Fruit fly (Drosophila melanogaster) whole organism, wandering third instar larva: Measurements from ENCODE around the gene PIG-C.

Experiments
- Abd-B ChIP-seq: fragments of >200 bp; optimal IDR thresholded peaks from 2 replicates; lab custom pipeline; 2017; ENCODE audit warnings: missing biosample characterization, missing genetic modification characterization
- CG32264 ChIP-seq: fragments of 200-800 bp; sonication (Bioruptor generic); optimal IDR thresholded peaks from 2 replicates; lab custom pipeline; 2016; ENCODE audit warnings: missing biosample characterization, missing genetic modification characterization
- CG9705 ChIP-seq: fragments of 200-800 bp; sonication (Bioruptor generic); optimal IDR thresholded peaks from 2 replicates; lab custom pipeline; 2018; ENCODE audit warnings: missing biosample characterization, mild to moderate bottlenecking, missing genetic modification characterization
- CrebA ChIP-seq: fragments of 200-800 bp; sonication (Bioruptor generic); optimal IDR thresholded peaks from 2 replicates; lab custom pipeline; 2016; ENCODE audit warnings: missing biosample characterization, mild to moderate bottlenecking, missing genetic modification characterization, borderline replicate concordance
- Dfd ChIP-seq: fragments of >200 bp; optimal IDR thresholded peaks from 2 replicates; lab custom pipeline; 2017; ENCODE audit warnings: missing biosample characterization, missing genetic modification characterization
- Dif ChIP-seq: fragments of 200-275, 200-300 bp; sonication (Bioruptor generic); optimal IDR thresholded peaks from 2 replicates; lab custom pipeline; 2018; ENCODE audit warnings: missing biosample characterization, missing genetic modification characterization; ENCODE audit not compliant: partially characterized antibody
- GATAd ChIP-seq: sonication (Bioruptor generic); optimal IDR thresholded peaks from 2 replicates; lab custom pipeline; 2016; ENCODE audit warnings: missing biosample characterization, missing genetic modification characterization
- HLH106 ChIP-seq: fragments of 200-800 bp; optimal IDR thresholded peaks from 3 replicates; lab custom pipeline; 2019; ENCODE audit warnings: missing biosample characterization, mild to moderate bottlenecking, missing genetic modification characterization, moderate library complexity
- Hnf4 ChIP-seq: fragments of 200-800 bp; sonication (Bioruptor generic); optimal IDR thresholded peaks from 2 replicates; lab custom pipeline; 2016; ENCODE audit warnings: missing biosample characterization, mild to moderate bottlenecking, missing genetic modification characterization
- Hr78 ChIP-seq: fragments of >200 bp; optimal IDR thresholded peaks from 2 replicates; lab custom pipeline; 2017; ENCODE audit warnings: missing biosample characterization, missing genetic modification characterization
- Hr83 ChIP-seq: fragments of 200-300 bp; sonication (Bioruptor generic); optimal IDR thresholded peaks from 2 replicates; lab custom pipeline; 2016; ENCODE audit warnings: missing biosample characterization, mild to moderate bottlenecking, missing genetic modification characterization, moderate library complexity; ENCODE audit not compliant: poor library complexity, severe bottlenecking
- Jra ChIP-seq: sonication (Bioruptor generic); optimal IDR thresholded peaks from 2 replicates; lab custom pipeline; 2016; ENCODE audit warnings: missing biosample characterization, missing genetic modification characterization
- Mio ChIP-seq: sonication (Bioruptor generic); optimal IDR thresholded peaks from 2 replicates; lab custom pipeline; 2016; ENCODE audit warnings: missing biosample characterization, missing genetic modification characterization
- Myc ChIP-seq: fragments of >200 bp; optimal IDR thresholded peaks from 2 replicates; lab custom pipeline; 2017
- N ChIP-seq: fragments of >200 bp; optimal IDR thresholded peaks from 2 replicates; lab custom pipeline; 2018; ENCODE audit warnings: missing biosample characterization, missing external identifiers, missing genetic modification characterization
- OdsH ChIP-seq: fragments of 200-800 bp; sonication (Bioruptor generic); optimal IDR thresholded peaks from 2 replicates; lab custom pipeline; 2016; ENCODE audit warnings: missing biosample characterization, mild to moderate bottlenecking, missing genetic modification characterization
- Rel ChIP-seq, 2 experiments: fragments of 200-800 bp; sonication (Bioruptor generic) in 1 of 2; optimal IDR thresholded peaks; 2 replicates in 1 of 2; 3 replicates in 1 of 2; lab custom pipeline; 2016 to 2019; ENCODE audit warnings: mild to moderate bottlenecking in 2 of 2, missing biosample characterization in 2 of 2, missing genetic modification characterization in 2 of 2, moderate library complexity in 1 of 2
- Sp1 ChIP-seq: fragments of 200-800 bp; sonication (Bioruptor generic); optimal IDR thresholded peaks from 3 replicates; lab custom pipeline; 2019; ENCODE audit warnings: missing biosample characterization, mild to moderate bottlenecking, missing genetic modification characterization, moderate library complexity
- Vsx2 ChIP-seq: fragments of 200-300, 225-300 bp; sonication (Bioruptor generic); optimal IDR thresholded peaks from 2 replicates; lab custom pipeline; 2018; ENCODE audit warnings: missing biosample characterization, missing genetic modification characterization; ENCODE audit not compliant: partially characterized antibody
- br ChIP-seq: fragments of 200-800 bp; sonication (Bioruptor generic); optimal IDR thresholded peaks from 2 replicates; lab custom pipeline; 2016; ENCODE audit warnings: missing biosample characterization, missing genetic modification characterization
- brk ChIP-seq: fragments of 200-800 bp; sonication (Bioruptor generic); optimal IDR thresholded peaks from 2 replicates; lab custom pipeline; 2016; ENCODE audit warnings: missing biosample characterization, mild to moderate bottlenecking, missing genetic modification characterization
- dl ChIP-seq, 2 experiments: fragments of 175-275, 200-275 bp in 1 of 2; fragments of 200-275 bp in 1 of 2; sonication (Bioruptor generic); optimal IDR thresholded peaks; lab custom pipeline; 2018; ENCODE audit warnings: mild to moderate bottlenecking in 2 of 2, missing biosample characterization in 2 of 2, missing genetic modification characterization in 2 of 2, moderate library complexity in 2 of 2; ENCODE audit not compliant: partially characterized antibody in 2 of 2, insufficient read depth in 1 of 2
- dmrt93B ChIP-seq: fragments of 200-800 bp; sonication (Bioruptor generic); optimal IDR thresholded peaks from 2 replicates; lab custom pipeline; 2018; ENCODE audit warnings: missing biosample characterization, mild to moderate bottlenecking, missing genetic modification characterization
- dsf ChIP-seq: sonication (Bioruptor generic); optimal IDR thresholded peaks from 2 replicates; lab custom pipeline; 2016; ENCODE audit warnings: missing biosample characterization, missing genetic modification characterization, borderline replicate concordance
- ey ChIP-seq: fragments of 200-800 bp; sonication (Bioruptor generic); optimal IDR thresholded peaks from 2 replicates; lab custom pipeline; 2016; ENCODE audit warnings: missing biosample characterization, missing genetic modification characterization
- foxo ChIP-seq, 2 experiments: fragments of 200-800 bp; sonication (Bioruptor generic); optimal IDR thresholded peaks; 2 replicates in 1 of 2; 3 replicates in 1 of 2; lab custom pipeline; 2016 to 2017; ENCODE audit warnings: missing biosample characterization in 2 of 2, missing genetic modification characterization in 2 of 2
- fru ChIP-seq: fragments of 200-800 bp; sonication (Bioruptor generic); optimal IDR thresholded peaks from 3 replicates; lab custom pipeline; 2016; ENCODE audit warnings: missing biosample characterization, mild to moderate bottlenecking, missing genetic modification characterization
- h ChIP-seq: fragments of 200-800 bp; sonication (Bioruptor generic); optimal IDR thresholded peaks from 3 replicates; lab custom pipeline; 2016; ENCODE audit warnings: missing biosample characterization, mild to moderate bottlenecking, missing genetic modification characterization
- jim ChIP-seq: fragments of 175-275, 200-325 bp; sonication (Bioruptor generic); optimal IDR thresholded peaks from 2 replicates; lab custom pipeline; 2016; ENCODE audit warnings: missing biosample characterization, mild to moderate bottlenecking, missing genetic modification characterization
- lola ChIP-seq: fragments of >200 bp; optimal IDR thresholded peaks from 2 replicates; lab custom pipeline; 2017; ENCODE audit warnings: missing biosample characterization, missing genetic modification characterization
- pan ChIP-seq: fragments of >200 bp; optimal IDR thresholded peaks from 2 replicates; lab custom pipeline; 2017
- psq ChIP-seq: fragments of 200-800 bp; sonication (Bioruptor generic); optimal IDR thresholded peaks from 3 replicates; lab custom pipeline; 2017; ENCODE audit warnings: missing biosample characterization, mild to moderate bottlenecking, missing genetic modification characterization, moderate library complexity
- rgr ChIP-seq: fragments of 200-800 bp; sonication (Bioruptor generic); optimal IDR thresholded peaks from 3 replicates; lab custom pipeline; 2016; ENCODE audit warnings: missing biosample characterization, mild to moderate bottlenecking, missing genetic modification characterization
- sage ChIP-seq: fragments of 200-800 bp; sonication (Bioruptor generic); optimal IDR thresholded peaks from 2 replicates; lab custom pipeline; 2016; ENCODE audit warnings: missing biosample characterization, mild to moderate bottlenecking, missing genetic modification characterization
- sv ChIP-seq: fragments of 200-800 bp; sonication (Bioruptor generic); optimal IDR thresholded peaks from 3 replicates; lab custom pipeline; 2016; ENCODE audit warnings: missing biosample characterization, missing genetic modification characterization
- tai ChIP-seq: sonication (Bioruptor generic); optimal IDR thresholded peaks from 2 replicates; lab custom pipeline; 2016; ENCODE audit warnings: missing biosample characterization, missing genetic modification characterization
- usp ChIP-seq: fragments of >200 bp; optimal IDR thresholded peaks from 2 replicates; lab custom pipeline; 2017; ENCODE audit warnings: missing biosample characterization, missing genetic modification characterization
- woc ChIP-seq: sonication (Bioruptor generic); optimal IDR thresholded peaks from 2 replicates; lab custom pipeline; 2016; ENCODE audit warnings: missing biosample characterization, mild to moderate bottlenecking, missing genetic modification characterization

Gene PIG-C

dm6 chr3L:3344528-3344927 lies 25.5 kb upstream of the PIG-C start:
- TF ChIP-seq sage (GFP tag; lab: Kevin White, UChicago), result no peak
- TF ChIP-seq fru (GFP tag; lab: Kevin White, UChicago), result peak; percentile 5
- TF ChIP-seq foxo (GFP tag; optimal IDR thresholded peaks at IDR 0.05; lab: Kevin White, UChicago), result peak in 1 of 2 experiments; percentile 1
- peak; percentile 15 for TF ChIP-seq brk (GFP tag; lab: Kevin White, UChicago)

- TF ChIP-seq woc (GFP tag; lab: Kevin White, UChicago), result peak; percentile 60
- peak; percentile 79 for TF ChIP-seq ey
- TF ChIP-seq Sp1 (GFP tag; lab: Kevin White, UChicago), result peak; percentile 90
- peak; percentile 52 for TF ChIP-seq tai
- peak; percentile 16 for TF ChIP-seq sv
- no peak for TF ChIP-seq Hr83
- TF ChIP-seq sage (GFP tag; lab: Kevin White, UChicago), result peak; percentile 11
- TF ChIP-seq lola (GFP tag; lab: Kevin White, UChicago), result no peak
- TF ChIP-seq dl (GFP tag; optimal IDR thresholded peaks at IDR 0.05; lab: Kevin White, UChicago; ENCODE audit: insufficient read depth in 1 of 2, partially characterized antibody in 2 of 2), result no peak
- TF ChIP-seq br (GFP tag; lab: Kevin White, UChicago), result peak; percentile 72
- TF ChIP-seq GATAd (GFP tag; lab: Kevin White, UChicago), result no peak
- peak; percentile 78 for TF ChIP-seq HLH106
- TF ChIP-seq Mio (GFP tag; lab: Kevin White, UChicago), result no peak
- peak; percentile 38 for TF ChIP-seq Jra (GFP tag; lab: Kevin White, UChicago)
- TF ChIP-seq CG32264 (GFP tag; lab: Kevin White, UChicago), result peak; percentile 23
- no peak for TF ChIP-seq Hr78
- TF ChIP-seq Dfd (GFP tag; lab: Kevin White, UChicago), result no peak
- TF ChIP-seq brk (GFP tag; lab: Kevin White, UChicago), result peak; percentile 76
- peak in 1 of 2 experiments; percentile 85 for TF ChIP-seq foxo (GFP tag; optimal IDR thresholded peaks at IDR 0.05; lab: Kevin White, UChicago)
- no peak for TF ChIP-seq usp
- TF ChIP-seq CG9705 (GFP tag; lab: Kevin White, UChicago), result peak; percentile 60
- TF ChIP-seq Myc, result no peak
- no peak for TF ChIP-seq jim (GFP tag; lab: Kevin White, UChicago)
- TF ChIP-seq dmrt93B (GFP tag; lab: Kevin White, UChicago), result peak; percentile 59
- TF ChIP-seq dsf (GFP tag; lab: Kevin White, UChicago), result peak; percentile 19
- TF ChIP-seq psq (GFP tag; lab: Kevin White, UChicago), result peak; percentile 85
- TF ChIP-seq Dif, result no peak
- TF ChIP-seq h (GFP tag; lab: Kevin White, UChicago), result peak; percentile 85
- TF ChIP-seq fru (GFP tag; lab: Kevin White, UChicago), result peak; percentile 88
- TF ChIP-seq OdsH, result peak; percentile 85
- no peak for TF ChIP-seq CrebA (GFP tag; lab: Kevin White, UChicago)
- no peak for TF ChIP-seq pan (lab: Kevin White, UChicago)
- TF ChIP-seq Hnf4, result peak; percentile 78
- TF ChIP-seq rgr (GFP tag; lab: Kevin White, UChicago), result peak; percentile 77
- TF ChIP-seq Rel (GFP tag; optimal IDR thresholded peaks at IDR 0.05; lab: Kevin White, UChicago), result no peak
- TF ChIP-seq Rel (tag; optimal IDR thresholded peaks at IDR 0.05; lab: Kevin White, UChicago), result peak; percentile 6
- TF ChIP-seq Vsx2, result no peak
- no peak for TF ChIP-seq Abd-B (GFP tag; lab: Kevin White, UChicago)
- TF ChIP-seq N (GFP tag; lab: Kevin White, UChicago), result no peak
- TF ChIP-seq, all 38 proteins: peak for 22
These were observed 24.2 kb upstream of the PIG-C start for dm6 chr3L:3343260-3343659.

DNA sequence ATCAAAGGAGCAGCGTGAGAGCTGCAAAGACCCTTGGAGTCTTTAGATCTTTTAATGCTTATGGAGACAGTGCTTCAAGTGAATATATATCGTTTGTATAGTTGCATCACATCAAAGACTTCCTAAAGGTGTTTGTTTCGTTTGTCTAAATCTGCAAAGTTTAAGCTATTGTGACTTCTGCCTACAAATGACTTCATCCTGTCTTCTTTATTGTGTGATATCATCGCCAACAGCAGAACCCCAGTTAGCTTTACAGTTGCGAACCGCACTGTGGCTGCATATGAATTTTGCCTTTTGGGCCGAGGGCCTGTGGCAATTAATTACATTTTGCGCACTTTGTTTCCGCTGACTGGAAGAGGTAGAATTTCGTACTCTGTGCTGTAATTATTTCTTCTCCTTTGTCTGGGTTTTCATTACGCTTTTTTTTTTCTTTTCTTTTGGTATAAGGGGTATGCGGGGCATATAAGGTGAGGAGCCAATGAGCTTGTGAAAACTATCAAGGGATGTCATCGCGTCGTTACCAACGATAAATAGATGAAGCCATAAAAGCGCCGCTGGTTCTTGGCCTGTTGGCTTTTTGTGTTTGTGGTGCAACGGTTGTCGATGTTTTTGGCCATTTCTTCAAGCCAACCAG lies 23.4 kb upstream of the PIG-C start:
- peak; percentile 76 for TF ChIP-seq rgr (GFP tag; lab: Kevin White, UChicago)
- TF ChIP-seq woc (GFP tag; lab: Kevin White, UChicago), result peak; percentile 74
- TF ChIP-seq OdsH, result peak; percentile 63
- TF ChIP-seq ey, result peak; percentile 78
- TF ChIP-seq tai, result peak; percentile 10
- peak; percentile 41 for TF ChIP-seq CG9705 (GFP tag; lab: Kevin White, UChicago)
- no peak for TF ChIP-seq pan (lab: Kevin White, UChicago)
- TF ChIP-seq h (GFP tag; lab: Kevin White, UChicago), result peak; percentile 69
- TF ChIP-seq Rel (GFP tag; optimal IDR thresholded peaks at IDR 0.05; lab: Kevin White, UChicago), result no peak
- peak; percentile 13 for TF ChIP-seq Rel (tag; optimal IDR thresholded peaks at IDR 0.05; lab: Kevin White, UChicago)
- peak; percentile 73 for TF ChIP-seq br (GFP tag; lab: Kevin White, UChicago)
- no peak for TF ChIP-seq CG32264 (GFP tag; lab: Kevin White, UChicago)
- TF ChIP-seq brk (GFP tag; lab: Kevin White, UChicago), result peak; percentile 3
- TF ChIP-seq HLH106, result peak; percentile 58
- TF ChIP-seq fru (GFP tag; lab: Kevin White, UChicago), result peak; percentile 76
- TF ChIP-seq lola (GFP tag; lab: Kevin White, UChicago), result no peak
- TF ChIP-seq foxo (GFP tag; optimal IDR thresholded peaks at IDR 0.05; lab: Kevin White, UChicago), result peak in 1 of 2 experiments; percentile 77
- no peak for TF ChIP-seq Vsx2
- TF ChIP-seq dmrt93B (GFP tag; lab: Kevin White, UChicago), result peak; percentile 39
- TF ChIP-seq Hnf4, result peak; percentile 75
- TF ChIP-seq Mio (GFP tag; lab: Kevin White, UChicago), result peak; percentile 15
- no peak for TF ChIP-seq usp
- no peak for TF ChIP-seq dl (GFP tag; optimal IDR thresholded peaks at IDR 0.05; lab: Kevin White, UChicago; ENCODE audit: insufficient read depth in 1 of 2, partially characterized antibody in 2 of 2)
- peak; percentile 49 for TF ChIP-seq sage (GFP tag; lab: Kevin White, UChicago)
- peak; percentile 64 for TF ChIP-seq psq (GFP tag; lab: Kevin White, UChicago)
- TF ChIP-seq Sp1 (GFP tag; lab: Kevin White, UChicago), result peak; percentile 77
